Fruit fly (Drosophila melanogaster): ENCODE data around the gene Sgs4.

Gene Sgs4

dm6 chrX:3297444-3298300, 47.8 kb downstream of the Sgs4 start (continued):
- TF ChIP-seq CG8119 (GFP tag; IDR thresholded peaks at IDR 0.05) (peak; percentile 30; the same call in 1 of the 3 replicates), Lpt (GFP tag; optimal IDR thresholded peaks at IDR 0.05) (peak; percentile 4), CG1621 (tag; optimal IDR thresholded peaks at IDR 0.05) (no peak), CG4318 (GFP tag; optimal IDR thresholded peaks at IDR 0.05) (peak; percentile 6), Ets96B (tag; optimal IDR thresholded peaks at IDR 0.05) (no peak), ss (GFP tag; optimal IDR thresholded peaks at IDR 0.05) (no peak), CG32006 (GFP tag; optimal IDR thresholded peaks at IDR 0.05) (peak; percentile 52), cyc (GFP tag; optimal IDR thresholded peaks at IDR 0.05) (no peak), CG6854 (GFP tag; optimal IDR thresholded peaks at IDR 0.05) (no peak), lz (GFP tag; optimal IDR thresholded peaks at IDR 0.05) (no peak), eg (GFP tag; IDR thresholded peaks at IDR 0.05) (peak; percentile 24; the same call in 1 of the 3 replicates), salr (GFP tag; optimal IDR thresholded peaks at IDR 0.05) (peak; percentile 2 to 7)

DNA sequence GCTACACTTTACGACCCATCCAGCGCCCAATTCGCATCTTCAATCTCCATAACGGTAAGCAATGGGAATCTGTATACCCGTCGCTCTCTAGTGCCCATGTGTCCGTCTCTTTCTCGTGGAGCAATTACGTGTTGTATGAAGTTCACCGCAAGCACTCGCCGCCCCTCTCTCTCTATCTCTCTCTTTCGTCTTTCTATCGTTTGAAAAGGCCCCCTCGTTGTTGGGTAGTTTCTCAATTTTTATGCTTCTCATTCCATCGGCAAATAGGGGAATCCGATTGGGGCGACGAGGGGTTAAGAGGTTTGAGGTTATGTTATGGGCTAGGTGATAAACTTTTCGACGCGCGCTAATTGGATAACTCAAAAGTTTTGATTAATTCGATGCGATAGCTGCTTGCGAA, 49.0 kb downstream of the Sgs4 start:
- TF ChIP-seq Ets96B (tag; optimal IDR thresholded peaks at IDR 0.05), result no peak
- TF ChIP-seq CG31627 (GFP tag; optimal IDR thresholded peaks at IDR 0.05), result no peak
- no peak for TF ChIP-seq CG10631 (GFP tag; optimal IDR thresholded peaks at IDR 0.05)
- TF ChIP-seq Lpt (GFP tag; optimal IDR thresholded peaks at IDR 0.05), result peak; percentile 7
- TF ChIP-seq CG8319 (GFP tag; optimal IDR thresholded peaks at IDR 0.05), result no peak

All from whole organism, prepupa.